Worm (Caenorhabditis elegans) whole organism, L2 larva: ENCODE results near the gene F13E9.13.

Experiments used
- C34F6.9 ChIP-seq: fragments of 150-350 bp; optimal IDR thresholded peaks from 2 replicates; lab custom pipeline; 2014; ENCODE audit warnings: missing biosample characterization, missing genetic modification characterization
- Y55F3AM.14 ChIP-seq: fragments of 200-800 bp; sonication (Bioruptor generic); optimal IDR thresholded peaks from 2 replicates; lab custom pipeline; 2018; ENCODE audit warnings: mild to moderate bottlenecking, missing genetic modification characterization, missing compliant biosample characterization
- ZK546.5 ChIP-seq: sonication (generic microtip); optimal IDR thresholded peaks from 2 replicates; lab custom pipeline; 2017; ENCODE audit warnings: missing biosample characterization, missing genetic modification characterization
- aly-2 ChIP-seq: fragments of 150-350 bp; optimal IDR thresholded peaks from 2 replicates; lab custom pipeline; 2014; ENCODE audit warnings: missing biosample characterization, missing genetic modification characterization
- blmp-1 ChIP-seq: sonication (generic microtip); optimal IDR thresholded peaks from 2 replicates; lab custom pipeline; 2017; ENCODE audit warnings: missing genetic modification characterization, mild to moderate bottlenecking, missing compliant biosample characterization, antibody characterized with exemption, moderate library complexity; ENCODE audit not compliant: insufficient read depth
- ceh-16 ChIP-seq: fragments of 150-350 bp; optimal IDR thresholded peaks from 2 replicates; lab custom pipeline; 2014; ENCODE audit warnings: missing biosample characterization, missing genetic modification characterization
- crh-2 ChIP-seq: sonication (generic microtip); optimal IDR thresholded peaks from 2 replicates; lab custom pipeline; 2017; ENCODE audit warnings: missing biosample characterization, missing genetic modification characterization
- dmd-4 ChIP-seq: sonication (generic microtip); optimal IDR thresholded peaks from 2 replicates; lab custom pipeline; 2017; ENCODE audit warnings: missing biosample characterization, missing genetic modification characterization
- fos-1 ChIP-seq: fragments of 150-350 bp; optimal IDR thresholded peaks from 2 replicates; lab custom pipeline; 2014; ENCODE audit warnings: missing biosample characterization, missing genetic modification characterization
- lin-11 ChIP-seq: fragments of 150-350 bp; sonication (generic microtip); optimal IDR thresholded peaks from 2 replicates; lab custom pipeline; 2014; ENCODE audit warnings: missing biosample characterization, missing genetic modification characterization, inconsistent platforms, mixed read lengths
- lin-13 ChIP-seq: fragments of 150-350 bp; optimal IDR thresholded peaks from 2 replicates; lab custom pipeline; 2014; ENCODE audit warnings: missing biosample characterization, missing genetic modification reagents, missing genetic modification characterization
- lin-39 ChIP-seq: fragments of 150-350 bp; optimal IDR thresholded peaks from 2 replicates; lab custom pipeline; 2014; ENCODE audit warnings: missing biosample characterization, missing genetic modification reagents, missing genetic modification characterization
- lsy-2 ChIP-seq, 2 experiments: fragments of 150-350 bp in 1 of 2; sonication (generic microtip) in 1 of 2; optimal IDR thresholded peaks; 2 replicates each; lab custom pipeline; 2014 to 2017; ENCODE audit warnings: missing biosample characterization in 2 of 2, missing genetic modification characterization in 2 of 2
- mbf-1 ChIP-seq: sonication (generic microtip); optimal IDR thresholded peaks from 2 replicates; lab custom pipeline; 2017; ENCODE audit warnings: missing biosample characterization, missing genetic modification characterization
- mdl-1 ChIP-seq, 2 experiments: fragments of 150-350 bp in 1 of 2; sonication (generic microtip) in 1 of 2; optimal IDR thresholded peaks; 2 replicates each; lab custom pipeline; 2017; ENCODE audit warnings: missing biosample characterization in 2 of 2, missing genetic modification characterization in 2 of 2
- nhr-10 ChIP-seq: sonication (generic microtip); optimal IDR thresholded peaks from 2 replicates; lab custom pipeline; 2017; ENCODE audit warnings: missing biosample characterization, missing genetic modification characterization
- nhr-11 ChIP-seq: fragments of 150-350 bp; optimal IDR thresholded peaks from 2 replicates; lab custom pipeline; 2014; ENCODE audit warnings: missing biosample characterization, missing genetic modification characterization
- nhr-129 ChIP-seq: fragments of 150-350 bp; optimal IDR thresholded peaks from 2 replicates; lab custom pipeline; 2014; ENCODE audit warnings: missing biosample characterization, missing genetic modification characterization
- nhr-21 ChIP-seq: fragments of 150-350 bp; optimal IDR thresholded peaks from 2 replicates; lab custom pipeline; 2014; ENCODE audit warnings: missing biosample characterization, missing genetic modification characterization
- nhr-23 ChIP-seq: fragments of 150-350 bp; optimal IDR thresholded peaks from 2 replicates; lab custom pipeline; 2014; ENCODE audit warnings: missing biosample characterization, missing genetic modification reagents, missing genetic modification characterization
- nhr-25 ChIP-seq: fragments of 150-350 bp; sonication (generic microtip); optimal IDR thresholded peaks from 3 replicates; lab custom pipeline; 2014; ENCODE audit warnings: missing biosample characterization, missing genetic modification characterization
- nhr-6 ChIP-seq: fragments of 150-350 bp; optimal IDR thresholded peaks from 2 replicates; lab custom pipeline; 2014; ENCODE audit warnings: missing biosample characterization, missing genetic modification characterization
- sem-4 ChIP-seq: fragments of 150-350 bp; optimal IDR thresholded peaks from 2 replicates; lab custom pipeline; 2014; ENCODE audit warnings: missing biosample characterization, missing genetic modification reagents, missing genetic modification characterization
- sma-3 ChIP-seq: sonication (generic microtip); optimal IDR thresholded peaks from 2 replicates; lab custom pipeline; 2016; ENCODE audit warnings: missing genetic modification reagents, missing genetic modification characterization, missing compliant biosample characterization
- sma-9 ChIP-seq, 2 experiments: fragments of 150-350 bp in 1 of 2; sonication (generic microtip) in 1 of 2; optimal IDR thresholded peaks; 2 replicates each; lab custom pipeline; 2014 to 2016; ENCODE audit warnings: missing genetic modification characterization in 2 of 2, mild to moderate bottlenecking in 1 of 2, missing biosample characterization in 1 of 2, missing compliant biosample characterization in 1 of 2, missing genetic modification reagents in 1 of 2, moderate library complexity in 1 of 2
- snpc-4 ChIP-seq: fragments of 150-350 bp; optimal IDR thresholded peaks from 2 replicates; lab custom pipeline; 2014; ENCODE audit warnings: missing biosample characterization, missing genetic modification characterization
- unc-39 ChIP-seq: fragments of 150-350 bp; optimal IDR thresholded peaks from 2 replicates; lab custom pipeline; 2014; ENCODE audit warnings: missing biosample characterization, missing genetic modification characterization
- unc-55 ChIP-seq: fragments of 150-350 bp; sonication (generic microtip); optimal IDR thresholded peaks from 3 replicates; lab custom pipeline; 2014; ENCODE audit warnings: missing biosample characterization, missing genetic modification reagents, missing genetic modification characterization
- unc-62 ChIP-seq: fragments of 150-350 bp; optimal IDR thresholded peaks from 2 replicates; lab custom pipeline; 2014; ENCODE audit warnings: missing biosample characterization, missing genetic modification reagents, missing genetic modification characterization
- zag-1 ChIP-seq: fragments of 150-350 bp; optimal IDR thresholded peaks from 2 replicates; lab custom pipeline; 2014; ENCODE audit warnings: missing biosample characterization, missing genetic modification characterization
- ztf-11 ChIP-seq: sonication (generic microtip); optimal IDR thresholded peaks from 2 replicates; lab custom pipeline; 2017; ENCODE audit warnings: missing biosample characterization, missing genetic modification characterization
- ztf-4 ChIP-seq: fragments of 150-350 bp; optimal IDR thresholded peaks from 2 replicates; lab custom pipeline; 2014; ENCODE audit warnings: missing biosample characterization, missing genetic modification characterization

F13E9.13 gene

ce11 chrIV:10900083-10900482, 18.7 kb downstream of the F13E9.13 start, which contains the start of gene srlf-30:
srlf-30 (plus strand) TSS chrIV:10900383.
- TF ChIP-seq ZK546.5 (no peak), unc-62 (no peak), nhr-25 (no peak), nhr-11 (tag; lab: Kevin White, UChicago) (no peak), ceh-16 (tag; lab: Kevin White, UChicago) (no peak), aly-2 (tag; lab: Kevin White, UChicago) (no peak), lin-11 (tag; lab: Kevin White, UChicago) (no peak), sem-4 (tag; lab: Kevin White, UChicago) (no peak), blmp-1 (tag; lab: Kevin White, UChicago) (no peak), crh-2 (tag; lab: Kevin White, UChicago) (no peak), sma-3 (GFP tag; lab: Kevin White, UChicago) (no peak)

- TF ChIP-seq ztf-11 (tag; lab: Kevin White, UChicago) (no peak), fos-1 (no peak), nhr-6 (tag; lab: Kevin White, UChicago) (no peak), Y55F3AM.14 (GFP tag; lab: Kevin White, UChicago) (no peak), nhr-10 (no peak)
Observed at ce11 chrIV:10902476-10902875, 21.1 kb downstream of the F13E9.13 start.

DNA sequence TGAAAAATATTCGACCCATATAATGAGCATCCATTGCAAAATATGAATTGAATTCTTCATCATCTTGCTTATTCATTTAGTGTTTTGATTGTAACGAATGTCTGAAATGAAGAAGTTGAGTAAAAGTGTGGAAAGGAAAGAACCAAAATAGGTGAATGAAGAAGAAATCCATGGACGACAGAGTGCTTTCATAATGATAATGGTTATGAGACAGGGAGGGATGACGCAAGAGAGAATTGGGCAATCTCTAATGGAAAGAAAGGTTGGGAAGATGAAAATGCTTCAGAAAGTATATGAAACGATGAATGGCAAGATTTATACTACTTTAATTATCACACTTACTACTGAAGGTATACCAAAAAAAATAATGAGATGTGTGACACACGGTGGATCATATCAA, 22.9 kb downstream of the F13E9.13 start, which contains the start of gene ZK596.3:
Gene ZK596.3, minus strand, starts transcription at position 101 of the 400 bp plus-strand sequence.
- TF ChIP-seq C34F6.9 (tag; lab: Kevin White, UChicago) (no peak), fos-1 (no peak), nhr-10 (no peak), nhr-21 (tag; lab: Kevin White, UChicago) (no peak), nhr-23 (tag; lab: Kevin White, UChicago) (no peak)

- no peak for TF ChIP-seq zag-1 (tag; lab: Kevin White, UChicago)
- no peak for TF ChIP-seq nhr-21 (tag; lab: Kevin White, UChicago)
- no peak for TF ChIP-seq snpc-4 (tag; lab: Kevin White, UChicago)
- no peak for TF ChIP-seq lsy-2 (tag; optimal IDR thresholded peaks at IDR 0.05; lab: Kevin White, UChicago)
- no peak for TF ChIP-seq C34F6.9 (tag; lab: Kevin White, UChicago)
- no peak for TF ChIP-seq mbf-1
- TF ChIP-seq sem-4 (tag; lab: Kevin White, UChicago) = no peak
- TF ChIP-seq ztf-4 (tag; lab: Kevin White, UChicago) = no peak
- no peak for TF ChIP-seq nhr-25
- TF ChIP-seq nhr-11 (tag; lab: Kevin White, UChicago) = no peak
- no peak for TF ChIP-seq ZK546.5
- no peak for TF ChIP-seq unc-55 (GFP tag; lab: Kevin White, UChicago)
- no peak for TF ChIP-seq lin-13
- no peak for TF ChIP-seq sma-9 (GFP tag; optimal IDR thresholded peaks at IDR 0.05; lab: Kevin White, UChicago)
- TF ChIP-seq sma-9 (tag; optimal IDR thresholded peaks at IDR 0.05; lab: Kevin White, UChicago) = no peak
- no peak for TF ChIP-seq fos-1
- no peak for TF ChIP-seq dmd-4
- TF ChIP-seq nhr-23 (tag; lab: Kevin White, UChicago) = no peak
Observed at ce11 chrIV:10909206-10909605, 27.9 kb downstream of the F13E9.13 start, which contains the start of gene ZK596.2. ZK596.2 (minus strand) TSS chrIV:10909306.

DNA sequence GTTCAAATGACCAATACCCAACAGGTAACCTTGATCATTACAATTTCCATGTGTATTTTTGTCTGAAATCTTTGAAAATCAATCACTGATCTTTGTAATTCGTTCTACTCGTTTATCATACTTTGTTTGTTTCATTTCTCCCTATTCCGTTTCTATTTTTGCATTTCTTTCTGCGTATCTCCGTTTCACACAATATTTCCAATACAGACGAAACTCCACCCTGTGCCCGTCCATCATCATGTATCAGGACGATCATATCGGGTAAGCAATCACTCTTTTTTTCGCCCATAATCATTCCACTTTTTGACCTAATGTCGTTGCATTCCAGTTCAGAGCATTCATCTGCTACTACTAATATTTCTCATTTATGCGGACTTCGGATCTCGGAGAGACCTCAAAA, 28.4 kb downstream of the F13E9.13 start, which contains the start of gene pyk-2:
Gene pyk-2, plus strand, starts transcription at position 206 of the 400 bp plus-strand sequence.
- TF ChIP-seq lsy-2 (tag; optimal IDR thresholded peaks at IDR 0.05; lab: Kevin White, UChicago) (no peak), lin-13 (no peak), lin-11 (tag; lab: Kevin White, UChicago) (no peak), sma-3 (GFP tag; lab: Kevin White, UChicago) (peak; percentile 48), sma-9 (GFP tag; optimal IDR thresholded peaks at IDR 0.05; lab: Kevin White, UChicago) (peak; percentile 78), sma-9 (tag; optimal IDR thresholded peaks at IDR 0.05; lab: Kevin White, UChicago) (no peak), nhr-25 (no peak), nhr-129 (tag; lab: Kevin White, UChicago) (peak; percentile 45), Y55F3AM.14 (GFP tag; lab: Kevin White, UChicago) (no peak), mdl-1 (tag; optimal IDR thresholded peaks at IDR 0.05; lab: Kevin White, UChicago) (no peak), lin-39 (tag; lab: Kevin White, UChicago) (no peak), nhr-11 (tag; lab: Kevin White, UChicago) (no peak), crh-2 (tag; lab: Kevin White, UChicago) (peak; percentile 64), unc-39 (tag; lab: Kevin White, UChicago) (no peak), nhr-23 (tag; lab: Kevin White, UChicago) (no peak), fos-1 (peak; percentile 70)
